Worm (Caenorhabditis elegans): ENCODE data around the gene F13A2.10.

F13A2.10 gene

DNA sequence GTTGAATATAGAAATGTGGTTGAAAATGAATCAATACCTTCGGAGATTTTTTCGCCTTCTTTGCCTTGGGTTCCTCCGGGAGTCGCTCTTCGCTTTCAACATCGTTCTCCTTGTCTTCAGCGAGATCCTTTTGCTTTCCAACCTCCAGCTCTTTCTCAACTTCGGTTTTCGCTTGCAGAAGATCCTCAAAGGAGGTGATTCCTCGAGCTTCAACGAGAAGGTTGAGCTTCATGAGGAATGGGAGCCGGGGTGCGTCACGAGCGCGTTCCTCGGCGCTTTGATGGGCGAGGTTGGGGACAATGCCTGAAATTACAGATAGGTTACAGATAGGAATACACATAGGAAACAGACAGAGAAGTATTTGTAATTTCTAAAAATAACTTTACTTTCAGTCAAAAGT, 12.8 kb upstream of the F13A2.10 start:
- no peak for TF ChIP-seq ceh-16 (tag; optimal IDR thresholded peaks at IDR 0.05)
- TF ChIP-seq lin-15B (tag; optimal IDR thresholded peaks at IDR 0.05): no peak
- no peak for TF ChIP-seq hmg-11 (tag; optimal IDR thresholded peaks at IDR 0.05)
- no peak for TF ChIP-seq ztf-4 (tag; optimal IDR thresholded peaks at IDR 0.05)
- no peak for TF ChIP-seq sea-2 (GFP tag; optimal IDR thresholded peaks at IDR 0.05)
- TF ChIP-seq eor-1 (tag; optimal IDR thresholded peaks at IDR 0.05): no peak
- no peak for TF ChIP-seq unc-62 (GFP tag; optimal IDR thresholded peaks at IDR 0.05)
- TF ChIP-seq elt-3 (tag; optimal IDR thresholded peaks at IDR 0.05): no peak
- TF ChIP-seq nhr-237 (tag; optimal IDR thresholded peaks at IDR 0.05): no peak
- TF ChIP-seq nfya-1 (tag; optimal IDR thresholded peaks at IDR 0.05; ENCODE audit: insufficient read depth): no peak
- TF ChIP-seq R02D3.7 (tag; optimal IDR thresholded peaks at IDR 0.05): no peak
- TF ChIP-seq snpc-4 (tag; optimal IDR thresholded peaks at IDR 0.05): no peak

DNA sequence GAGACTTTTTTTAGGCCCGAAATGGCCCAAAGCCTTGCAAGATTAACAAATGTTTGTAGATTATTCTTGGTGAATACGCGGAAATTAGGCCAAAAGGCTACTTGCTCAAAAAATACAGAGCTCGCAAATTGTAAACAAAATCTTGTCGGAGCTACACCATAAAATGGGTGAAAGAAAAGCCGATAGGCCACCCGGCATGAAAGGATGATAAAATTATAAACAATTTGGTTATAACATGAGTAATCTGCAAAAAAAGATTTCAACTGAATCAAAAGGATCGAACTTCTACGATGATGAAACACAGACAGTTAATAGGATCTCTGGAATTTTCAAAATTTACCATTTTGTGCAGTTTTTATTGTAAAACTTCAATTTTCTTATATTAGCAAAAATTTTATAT, 12.1 kb upstream of the F13A2.10 start:
- TF ChIP-seq skn-1 (tag; optimal IDR thresholded peaks at IDR 0.05) (no peak), ztf-4 (tag; optimal IDR thresholded peaks at IDR 0.05) (no peak), nhr-77 (tag; optimal IDR thresholded peaks at IDR 0.05) (no peak), hmg-11 (tag; optimal IDR thresholded peaks at IDR 0.05) (no peak), ceh-16 (tag; optimal IDR thresholded peaks at IDR 0.05) (no peak), lin-39 (tag; optimal IDR thresholded peaks at IDR 0.05) (no peak), egl-5 (tag; optimal IDR thresholded peaks at IDR 0.05) (no peak), nfya-1 (tag; optimal IDR thresholded peaks at IDR 0.05; ENCODE audit: insufficient read depth) (no peak), nhr-76 (tag; optimal IDR thresholded peaks at IDR 0.05) (no peak), ztf-11 (tag; optimal IDR thresholded peaks at IDR 0.05) (no peak), ama-1 (optimal IDR thresholded peaks at IDR 0.05) (no peak), snpc-4 (tag; optimal IDR thresholded peaks at IDR 0.05) (no peak), nhr-25 (tag; optimal IDR thresholded peaks at IDR 0.05) (no peak), nhr-12 (tag; optimal IDR thresholded peaks at IDR 0.05) (no peak), nhr-237 (tag; optimal IDR thresholded peaks at IDR 0.05) (no peak), sea-2 (GFP tag; optimal IDR thresholded peaks at IDR 0.05) (no peak), ceh-28 (tag; optimal IDR thresholded peaks at IDR 0.05) (no peak), elt-3 (tag; optimal IDR thresholded peaks at IDR 0.05) (no peak)

DNA sequence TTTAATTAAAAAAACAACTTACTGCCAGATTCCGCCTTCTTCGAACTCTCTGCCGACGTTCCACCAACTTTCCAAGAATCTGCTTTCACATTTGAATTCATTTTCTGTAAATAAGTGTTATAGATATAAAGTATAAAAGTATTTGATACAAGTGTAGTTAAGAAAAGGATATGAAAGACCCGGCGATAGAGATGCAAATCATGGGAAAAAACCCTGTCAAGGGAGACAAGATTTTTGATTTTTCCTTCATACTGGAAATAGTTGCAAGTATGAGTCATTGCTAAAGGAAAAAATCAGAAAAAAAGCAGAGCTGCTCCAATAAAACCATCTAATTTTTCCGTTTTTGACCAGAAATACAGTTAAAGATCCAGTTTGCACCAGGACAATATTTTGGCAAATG, 10.2 kb upstream of the F13A2.10 start, which contains the start of gene F13A2.3:
Gene F13A2.3, minus strand, starts transcription at position 101 of the 400 bp plus-strand sequence.
- no peak for TF ChIP-seq fkh-2 (tag; optimal IDR thresholded peaks at IDR 0.05)
- TF ChIP-seq nfya-1 (tag; optimal IDR thresholded peaks at IDR 0.05; ENCODE audit: insufficient read depth): no peak
- no peak for TF ChIP-seq eor-1 (tag; optimal IDR thresholded peaks at IDR 0.05)
- TF ChIP-seq nhr-76 (tag; optimal IDR thresholded peaks at IDR 0.05): no peak
- TF ChIP-seq tbx-2 (tag; optimal IDR thresholded peaks at IDR 0.05): no peak
- no peak for TF ChIP-seq sea-2 (GFP tag; optimal IDR thresholded peaks at IDR 0.05)

DNA sequence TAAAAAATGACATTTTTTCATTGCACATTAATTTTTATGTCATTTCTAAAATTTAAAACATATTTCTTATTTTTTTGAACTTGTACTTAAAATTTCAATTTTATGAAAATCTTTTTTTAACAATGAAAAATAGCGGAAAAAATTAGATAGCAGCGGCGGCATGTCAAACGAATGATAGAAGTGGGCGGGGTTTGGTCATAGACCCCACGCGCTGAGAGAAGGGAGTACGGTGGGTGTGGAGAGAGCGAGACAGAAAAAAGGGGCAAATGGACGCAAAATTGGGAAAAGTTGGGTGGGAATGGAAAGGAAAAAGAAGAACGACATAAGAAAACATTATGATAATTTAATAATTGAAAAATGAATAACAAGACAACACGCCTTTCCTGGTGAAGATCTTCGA, 1.8 kb upstream of the F13A2.10 start:
- TF ChIP-seq nfya-1 (tag; optimal IDR thresholded peaks at IDR 0.05; ENCODE audit: insufficient read depth) (peak; percentile 93), ceh-16 (tag; optimal IDR thresholded peaks at IDR 0.05) (no peak)

DNA sequence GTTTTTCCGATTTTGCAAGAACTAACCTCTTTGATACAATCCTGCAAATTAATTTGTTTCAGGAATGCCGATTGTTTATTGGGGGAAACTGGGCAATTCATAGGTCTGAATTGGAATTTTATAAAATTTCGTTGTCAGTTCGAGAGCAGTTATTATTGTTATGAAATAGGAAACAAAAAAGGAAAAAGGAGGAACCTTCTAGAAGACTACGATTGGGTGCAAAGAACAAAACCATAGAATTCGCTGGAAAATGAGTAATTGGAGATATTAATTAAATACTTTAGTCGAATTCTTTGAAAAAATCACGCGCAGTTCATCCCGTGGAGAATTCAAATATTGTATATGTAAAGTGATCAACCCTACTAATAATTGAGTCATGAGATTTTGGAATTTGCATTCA, 1.3 kb upstream of the F13A2.10 start, which contains the start of gene F13A2.9:
Gene F13A2.9, minus strand, starts transcription at position 101 of the 400 bp plus-strand sequence.
- TF ChIP-seq fkh-10 (GFP tag; optimal IDR thresholded peaks at IDR 0.05) (no peak), zag-1 (tag; optimal IDR thresholded peaks at IDR 0.05) (no peak), nhr-23 (tag; optimal IDR thresholded peaks at IDR 0.05) (no peak), nhr-25 (tag; optimal IDR thresholded peaks at IDR 0.05) (no peak), sea-2 (GFP tag; optimal IDR thresholded peaks at IDR 0.05) (no peak), eor-1 (tag; optimal IDR thresholded peaks at IDR 0.05) (no peak), tbx-2 (tag; optimal IDR thresholded peaks at IDR 0.05) (no peak), jun-1 (tag; optimal IDR thresholded peaks at IDR 0.05) (no peak), hmg-11 (tag; optimal IDR thresholded peaks at IDR 0.05) (no peak), unc-62 (GFP tag; optimal IDR thresholded peaks at IDR 0.05) (no peak), lin-15B (tag; optimal IDR thresholded peaks at IDR 0.05) (no peak)

DNA sequence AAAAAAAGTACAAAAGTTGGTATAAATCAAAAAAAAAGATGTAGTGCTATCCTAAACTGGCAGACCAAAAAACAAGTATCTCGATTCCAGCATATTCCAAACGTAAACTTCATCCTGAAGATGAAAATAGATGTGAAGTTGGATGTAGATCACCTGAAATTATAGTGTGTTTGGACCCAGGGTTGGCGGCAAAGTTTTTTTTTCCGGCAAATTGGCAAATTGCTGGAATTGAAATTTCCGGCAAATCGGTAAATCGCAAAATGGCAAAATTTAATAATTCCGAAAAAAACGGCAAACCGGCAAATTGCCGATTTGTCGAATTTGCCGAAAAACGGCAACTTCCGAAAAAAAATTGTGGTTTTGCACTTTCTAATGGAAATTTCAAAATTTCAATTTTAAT, 1.6 kb downstream of the F13A2.10 start, which contains the start of gene F13A2.2:
Gene F13A2.2, minus strand, starts transcription at position 101 of the 400 bp plus-strand sequence.
- no peak for TF ChIP-seq nfya-1 (tag; optimal IDR thresholded peaks at IDR 0.05; ENCODE audit: insufficient read depth)
- TF ChIP-seq egl-27 (tag; optimal IDR thresholded peaks at IDR 0.05): no peak
- no peak for TF ChIP-seq elt-3 (tag; optimal IDR thresholded peaks at IDR 0.05)
- no peak for TF ChIP-seq egl-5 (tag; optimal IDR thresholded peaks at IDR 0.05)
- no peak for TF ChIP-seq zag-1 (tag; optimal IDR thresholded peaks at IDR 0.05)
- no peak for TF ChIP-seq unc-62 (GFP tag; optimal IDR thresholded peaks at IDR 0.05)

Measured in whole organism, L3 larva.